Fruit fly (Drosophila melanogaster): Measurements from ENCODE around the gene mahe.

- TF ChIP-seq CG8478 (optimal IDR thresholded peaks at IDR 0.05) = no peak
- no peak for TF ChIP-seq EcR (GFP tag; optimal IDR thresholded peaks at IDR 0.05)
- TF ChIP-seq usp (GFP tag; optimal IDR thresholded peaks at IDR 0.05) = no peak
Observed at dm6 chrX:7944151-7944713, 13.1 kb upstream of the mahe start.

All from whole organism.